Worm (Caenorhabditis elegans): ENCODE data around the gene T06D4.2.

T06D4.2 gene

DNA sequence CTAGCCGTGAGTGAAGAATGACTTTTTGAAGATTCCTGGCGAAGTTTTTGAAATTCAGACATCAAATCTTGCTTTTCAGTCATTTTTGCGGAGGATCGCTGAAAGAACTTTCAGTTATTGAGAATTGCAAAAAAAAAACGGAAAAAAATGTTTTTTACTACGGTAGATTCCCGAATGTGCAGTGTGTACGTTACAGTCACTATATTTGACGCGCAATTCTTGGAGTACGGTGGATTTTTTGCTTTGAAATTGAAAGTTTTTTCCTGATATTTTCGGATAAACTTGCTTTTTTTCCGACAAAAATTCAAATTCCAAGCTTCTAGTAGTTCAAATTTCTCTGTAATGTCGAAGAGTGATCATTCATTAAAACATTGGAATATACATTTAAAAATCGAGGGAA lies 43.7 kb downstream of the T06D4.2 start, which contains the start of gene F14D2.11:
TSS of gene F14D2.11 (minus strand) at position 101 of the 400 bp plus-strand sequence.
- TF ChIP-seq ztf-7 (tag; optimal IDR thresholded peaks at IDR 0.05) (no peak), nhr-48 (tag; optimal IDR thresholded peaks at IDR 0.05) (no peak), rbr-2 (tag; optimal IDR thresholded peaks at IDR 0.05) (no peak), ceh-62 (tag; optimal IDR thresholded peaks at IDR 0.05) (no peak), ceh-44 (GFP tag; IDR thresholded peaks at IDR 0.05) (no peak), Y5F2A.4 (GFP tag; optimal IDR thresholded peaks at IDR 0.05) (no peak), zfp-2 (tag; optimal IDR thresholded peaks at IDR 0.05) (no peak), madf-9 (GFP tag; conservative IDR thresholded peaks at IDR 0.05) (no peak), dmd-8 (GFP tag; IDR thresholded peaks at IDR 0.05) (no peak), ztf-11 (tag; optimal IDR thresholded peaks at IDR 0.05) (no peak)

DNA sequence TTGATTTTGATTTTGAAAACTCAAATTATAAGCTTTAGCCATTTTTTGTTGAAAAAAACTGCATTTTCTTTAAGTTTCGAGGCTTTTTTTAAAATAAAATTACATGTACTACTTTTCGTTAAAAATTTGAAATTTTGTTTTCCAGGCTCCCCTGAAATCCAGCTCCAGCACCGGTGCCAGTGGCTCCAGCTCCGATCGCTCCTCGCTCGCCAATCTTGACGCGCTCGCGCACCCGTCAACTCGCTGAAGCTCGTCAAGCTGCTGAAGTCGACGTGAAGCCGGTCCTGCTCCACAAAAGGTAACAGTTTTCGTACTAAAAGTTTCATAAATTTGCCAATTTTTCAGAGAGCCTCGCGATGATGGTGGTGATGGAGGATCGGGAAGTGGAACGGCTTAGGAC lies 44.9 kb downstream of the T06D4.2 start:
- TF ChIP-seq nhr-10 (tag; optimal IDR thresholded peaks at IDR 0.05) (no peak), set-16 (GFP tag; IDR thresholded peaks at IDR 0.05) (peak; percentile 87), fos-1 (tag; optimal IDR thresholded peaks at IDR 0.05) (no peak), ztf-11 (tag; optimal IDR thresholded peaks at IDR 0.05) (no peak), pha-4 (GFP tag; IDR thresholded peaks at IDR 0.05) (no peak), pha-4 (tag; optimal IDR thresholded peaks at IDR 0.05) (no peak)

DNA sequence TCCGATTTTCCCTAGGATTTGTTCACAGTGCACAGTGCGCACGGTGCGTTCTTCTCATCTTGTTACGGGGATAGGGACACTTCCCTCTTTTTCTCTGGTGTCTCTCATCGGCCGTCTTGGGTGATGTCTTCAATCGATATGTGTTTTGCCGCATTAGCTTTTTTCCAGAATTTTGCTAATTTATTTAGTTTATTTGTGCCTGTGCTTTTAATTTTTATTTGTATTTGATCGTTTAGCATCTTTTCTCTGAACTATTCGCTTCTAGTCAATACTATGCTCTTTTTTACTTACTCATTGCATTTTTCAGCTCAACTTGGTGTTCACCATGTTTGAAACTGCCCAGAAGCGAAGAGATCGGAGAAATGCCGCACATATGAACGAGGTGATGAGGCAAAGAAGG lies 45.5 kb downstream of the T06D4.2 start, which contains the start of gene F14D2.5:
TSS of gene F14D2.5 (plus strand) at position 301 of the 400 bp plus-strand sequence.
- TF ChIP-seq nhr-76 (tag; optimal IDR thresholded peaks at IDR 0.05): no peak
- no peak for TF ChIP-seq snpc-1.2 (GFP tag; IDR thresholded peaks at IDR 0.05)
- no peak for TF ChIP-seq nhr-28 (tag; optimal IDR thresholded peaks at IDR 0.05)
- no peak for TF ChIP-seq pqm-1 (tag; optimal IDR thresholded peaks at IDR 0.05)
- no peak for TF ChIP-seq nhr-237 (tag; optimal IDR thresholded peaks at IDR 0.05)
- TF ChIP-seq zfp-3 (GFP tag; conservative IDR thresholded peaks at IDR 0.05): no peak
- TF ChIP-seq ces-1 (GFP tag; optimal IDR thresholded peaks at IDR 0.05): no peak
- TF ChIP-seq nhr-48 (tag; optimal IDR thresholded peaks at IDR 0.05): no peak
- no peak for TF ChIP-seq mdl-1 (tag; optimal IDR thresholded peaks at IDR 0.05)

DNA sequence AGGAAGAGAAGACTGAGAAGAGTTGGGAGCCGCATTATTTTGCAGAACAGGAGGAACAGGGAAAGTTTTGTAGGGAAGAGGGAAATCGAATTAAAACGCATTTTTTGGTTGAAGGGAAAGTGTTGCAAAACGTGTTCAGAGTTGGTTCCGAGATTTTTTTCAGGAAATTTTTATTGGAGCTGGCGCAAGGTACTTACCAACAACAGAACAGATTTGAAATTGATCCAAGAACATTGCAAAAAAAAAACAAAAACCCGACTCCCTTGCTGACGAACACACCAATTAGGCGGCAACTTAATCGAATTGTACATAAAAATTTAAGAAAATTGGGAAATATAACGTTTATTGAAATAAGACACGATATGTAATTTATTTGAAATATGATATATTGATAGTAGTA lies 47.1 kb downstream of the T06D4.2 start, which contains the start of gene F14D2.7:
TSS of gene F14D2.7 (minus strand) at position 101 of the 400 bp plus-strand sequence.
- TF ChIP-seq mdt-29 (GFP tag; IDR thresholded peaks at IDR 0.05): no peak
- no peak for TF ChIP-seq nhr-111 (GFP tag; optimal IDR thresholded peaks at IDR 0.05)
- TF ChIP-seq gei-8 (GFP tag; optimal IDR thresholded peaks at IDR 0.05): no peak
- TF ChIP-seq daf-19 (GFP tag; conservative IDR thresholded peaks at IDR 0.05): no peak
- TF ChIP-seq egl-43 (GFP tag; IDR thresholded peaks at IDR 0.05): no peak
- no peak for TF ChIP-seq attf-4 (tag; optimal IDR thresholded peaks at IDR 0.05)
- peak in 1 of 2 experiments; percentile 31 for TF ChIP-seq unc-62 (GFP tag; optimal IDR thresholded peaks at IDR 0.05 in 1 of 2)
- no peak for TF ChIP-seq unc-62 (tag; optimal IDR thresholded peaks at IDR 0.05)
- no peak for TF ChIP-seq F49E8.2 (tag; optimal IDR thresholded peaks at IDR 0.05; ENCODE audit: borderline replicate concordance)
- no peak for TF ChIP-seq dpl-1 (GFP tag; optimal IDR thresholded peaks at IDR 0.05)
- no peak for TF ChIP-seq zfp-3 (GFP tag; conservative IDR thresholded peaks at IDR 0.05)
- TF ChIP-seq pha-4 (GFP tag; IDR thresholded peaks at IDR 0.05): no peak
- no peak for TF ChIP-seq pha-4 (tag; optimal IDR thresholded peaks at IDR 0.05)
- no peak for TF ChIP-seq zag-1 (tag; optimal IDR thresholded peaks at IDR 0.05)
- no peak for TF ChIP-seq sdz-12 (GFP tag; optimal IDR thresholded peaks at IDR 0.05)
- peak; percentile 79 for TF ChIP-seq aha-1 (tag)
- TF ChIP-seq dmd-6 (GFP tag; IDR thresholded peaks at IDR 0.05): no peak
- TF ChIP-seq zfp-2 (tag; optimal IDR thresholded peaks at IDR 0.05): no peak

All from whole organism, L4 larva.